Fruit fly (Drosophila melanogaster): ENCODE data around the gene CG8852.

CG8852 gene

DNA sequence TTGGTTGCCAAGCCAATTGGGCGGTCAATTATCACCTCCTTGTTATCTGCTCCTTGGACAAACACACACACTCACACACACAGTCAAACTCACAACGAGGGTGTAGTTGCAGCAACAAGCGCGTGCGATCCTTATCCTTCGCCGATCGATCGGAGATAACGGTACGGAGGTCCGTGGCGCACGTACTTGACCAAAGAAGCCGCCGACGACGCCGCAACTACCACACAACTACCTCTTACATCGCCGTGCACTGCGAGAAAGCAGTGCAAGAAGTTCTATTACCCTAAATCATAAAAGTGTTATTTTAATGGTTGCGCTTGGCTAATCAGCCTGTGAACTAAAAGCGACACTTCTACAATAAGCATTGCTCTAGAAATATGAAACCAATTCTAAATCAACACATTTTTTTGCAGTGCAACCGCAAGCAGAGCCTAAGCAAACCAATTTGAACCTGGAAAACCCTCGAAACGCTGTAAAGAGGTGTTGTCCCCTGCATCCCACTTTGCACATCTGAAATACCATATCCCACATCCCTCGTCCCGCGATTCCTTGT, 8.1 kb downstream of the CG8852 start (continued):
- 0 out of 2 replicates have a peak, but pooled peaks have one; percentile 22 for TF ChIP-seq E2f1 (GFP tag; IDR thresholded peaks at IDR 0.05)
- TF ChIP-seq schlank (tag; optimal IDR thresholded peaks at IDR 0.05): no peak
- no peak for TF ChIP-seq D (optimal IDR thresholded peaks at IDR 0.05)
- TF ChIP-seq D (GFP tag; optimal IDR thresholded peaks at IDR 0.05): peak; percentile 20
- no peak for TF ChIP-seq HLH54F (GFP tag; optimal IDR thresholded peaks at IDR 0.05)
- peak; percentile 28 for TF ChIP-seq CG10462 (GFP tag; optimal IDR thresholded peaks at IDR 0.05)
- no peak for TF ChIP-seq tup (GFP tag; optimal IDR thresholded peaks at IDR 0.05)
- TF ChIP-seq Hr39 (optimal IDR thresholded peaks at IDR 0.05): no peak
- 0 out of 2 replicates have a peak, but pooled peaks have one; percentile 12 for TF ChIP-seq dimm (GFP tag; IDR thresholded peaks at IDR 0.05)
- TF ChIP-seq CG9932 (GFP tag; IDR thresholded peaks at IDR 0.05): no peak
- no peak for TF ChIP-seq CG10147 (GFP tag; optimal IDR thresholded peaks at IDR 0.05)
- TF ChIP-seq H15 (GFP tag; IDR thresholded peaks at IDR 0.05): no peak
- TF ChIP-seq CG4707 (GFP tag; optimal IDR thresholded peaks at IDR 0.05): peak; percentile 17
- TF ChIP-seq grau (tag; optimal IDR thresholded peaks at IDR 0.05): peak; percentile 26
- no peak for TF ChIP-seq Dp (GFP tag; optimal IDR thresholded peaks at IDR 0.05)
- TF ChIP-seq CG15269 (tag; optimal IDR thresholded peaks at IDR 0.05): no peak
- TF ChIP-seq Deaf1 (tag; optimal IDR thresholded peaks at IDR 0.05): no peak
- TF ChIP-seq CG17385 (GFP tag; optimal IDR thresholded peaks at IDR 0.05): no peak
- TF ChIP-seq CG2116 (GFP tag; optimal IDR thresholded peaks at IDR 0.05): no peak
- no peak for TF ChIP-seq Aef1 (GFP tag; IDR thresholded peaks at IDR 0.05)
- no peak for TF ChIP-seq crc (GFP tag; optimal IDR thresholded peaks at IDR 0.05)
- peak; percentile 35; the same call in 1 of the 2 replicates for TF ChIP-seq ssp (GFP tag; IDR thresholded peaks at IDR 0.05)
- no peak for TF ChIP-seq pb (GFP tag; optimal IDR thresholded peaks at IDR 0.05)
- no peak for TF ChIP-seq PHDP (tag; optimal IDR thresholded peaks at IDR 0.05)
- no peak for TF ChIP-seq CkIIα-i1 (GFP tag; IDR thresholded peaks at IDR 0.05)
- TF ChIP-seq Atf-2 (GFP tag; optimal IDR thresholded peaks at IDR 0.05): peak; percentile 40
- peak; percentile 63 for TF ChIP-seq CG14710 (tag; optimal IDR thresholded peaks at IDR 0.05)
- no peak for TF ChIP-seq salm (tag; optimal IDR thresholded peaks at IDR 0.05)
- no peak for TF ChIP-seq CG13894 (tag; optimal IDR thresholded peaks at IDR 0.05)
- no peak for TF ChIP-seq Lpt (GFP tag; optimal IDR thresholded peaks at IDR 0.05)
- TF ChIP-seq CG12942 (GFP tag; optimal IDR thresholded peaks at IDR 0.05): peak; percentile 28
- no peak; the same call in 1 of the 2 replicates for TF ChIP-seq Ada2b (GFP tag; IDR thresholded peaks at IDR 0.05)
- peak; percentile 21; the same call in 1 of the 2 replicates for TF ChIP-seq CG14667 (GFP tag; IDR thresholded peaks at IDR 0.05)
- TF ChIP-seq exex (tag; optimal IDR thresholded peaks at IDR 0.05): no peak
- peak; percentile 85 for TF ChIP-seq CG30431 (GFP tag; optimal IDR thresholded peaks at IDR 0.05)
- TF ChIP-seq CG10543 (GFP tag; optimal IDR thresholded peaks at IDR 0.05): no peak
- TF ChIP-seq inv (GFP tag; IDR thresholded peaks at IDR 0.05; ENCODE audit: partially characterized antibody): no peak
- no peak for TF ChIP-seq CG5180 (GFP tag; optimal IDR thresholded peaks at IDR 0.05)
- no peak for TF ChIP-seq usp (GFP tag; optimal IDR thresholded peaks at IDR 0.05)
- no peak for TF ChIP-seq Abd-B (GFP tag; optimal IDR thresholded peaks at IDR 0.05)
- TF ChIP-seq insv (GFP tag; optimal IDR thresholded peaks at IDR 0.05): no peak
- TF ChIP-seq nerfin-1 (tag; optimal IDR thresholded peaks at IDR 0.05): peak; percentile 11
- no peak for TF ChIP-seq CG31224 (GFP tag; IDR thresholded peaks at IDR 0.05)
- no peak for TF ChIP-seq ash1 (GFP tag; optimal IDR thresholded peaks at IDR 0.05)
- TF ChIP-seq ken (GFP tag; IDR thresholded peaks at IDR 0.05): no peak
- TF ChIP-seq Doc2 (GFP tag; IDR thresholded peaks at IDR 0.05): no peak
- TF ChIP-seq Poxn (GFP tag; IDR thresholded peaks at IDR 0.05): no peak
- TF ChIP-seq grn (GFP tag; optimal IDR thresholded peaks at IDR 0.05): peak; percentile 88
- TF ChIP-seq CG2199 (GFP tag; IDR thresholded peaks at IDR 0.05): no peak
- TF ChIP-seq CG11398 (GFP tag; optimal IDR thresholded peaks at IDR 0.05): no peak
- no peak for TF ChIP-seq cwo (GFP tag; optimal IDR thresholded peaks at IDR 0.05)
- TF ChIP-seq CG42726 (GFP tag; IDR thresholded peaks at IDR 0.05; ENCODE audit: partially characterized antibody): no peak

All from whole organism, embryonic.